Fruit fly (Drosophila melanogaster) whole organism, prepupa: ENCODE measurements around the gene Ir62a.

Experiments used
- CG11294 ChIP-seq: fragments of 200-800 bp; sonication (Bioruptor generic); IDR thresholded peaks from 2 replicates; pipeline ENCODE4 v1.3.6; 2022; ENCODE audit warnings: missing biosample characterization, missing genetic modification characterization
- CG11762 ChIP-seq: fragments of 200-800 bp; sonication (Bioruptor generic); optimal IDR thresholded peaks from 3 replicates; lab custom pipeline; 2016; ENCODE audit warnings: missing biosample characterization, missing genetic modification characterization; ENCODE audit not compliant: insufficient read depth
- CG11902 ChIP-seq: fragments of 200-800 bp; sonication (Bioruptor generic); optimal IDR thresholded peaks from 3 replicates; lab custom pipeline; 2016; ENCODE audit warnings: missing biosample characterization, missing genetic modification characterization
- CG15336 ChIP-seq: fragments of 200-800 bp; sonication (Bioruptor generic); IDR thresholded peaks from 2 replicates; pipeline ENCODE4 v1.3.6; 2022; ENCODE audit warnings: missing biosample characterization, missing genetic modification characterization
- CG1621 ChIP-seq: fragments of 200-800 bp; sonication (Bioruptor generic); optimal IDR thresholded peaks from 3 replicates; lab custom pipeline; 2018; ENCODE audit warnings: missing biosample characterization, mild to moderate bottlenecking, missing genetic modification characterization
- CG16779 ChIP-seq: fragments of 200-800 bp; sonication (Bioruptor generic); optimal IDR thresholded peaks from 3 replicates; lab custom pipeline; 2017; ENCODE audit warnings: missing biosample characterization, mild to moderate bottlenecking, missing genetic modification characterization
- CG3032 ChIP-seq: fragments of 200-800 bp; optimal IDR thresholded peaks from 2 replicates; lab custom pipeline; 2019; ENCODE audit warnings: missing biosample characterization, mild to moderate bottlenecking, missing genetic modification characterization, moderate library complexity
- CG31627 ChIP-seq: fragments of 200-800 bp; sonication (Bioruptor generic); optimal IDR thresholded peaks from 3 replicates; lab custom pipeline; 2016; ENCODE audit warnings: missing biosample characterization, missing genetic modification characterization
- CG34406 ChIP-seq: fragments of 200-800 bp; sonication (Bioruptor generic); optimal IDR thresholded peaks from 3 replicates; lab custom pipeline; 2016; ENCODE audit warnings: missing biosample characterization, missing genetic modification characterization
- CG4318 ChIP-seq: fragments of 200-800 bp; sonication (Bioruptor generic); optimal IDR thresholded peaks from 3 replicates; lab custom pipeline; 2017; ENCODE audit warnings: missing biosample characterization, mild to moderate bottlenecking, missing genetic modification characterization
- CG6163 ChIP-seq: fragments of 200-800 bp; sonication (Bioruptor generic); IDR thresholded peaks from 3 replicates; pipeline ENCODE4 v1.3.6; 2022; ENCODE audit warnings: missing biosample characterization, missing genetic modification characterization
- CG6276 ChIP-seq: fragments of 200-800 bp; sonication (Bioruptor generic); optimal IDR thresholded peaks from 2 replicates; lab custom pipeline; 2017; ENCODE audit warnings: missing biosample characterization, mild to moderate bottlenecking, missing genetic modification characterization
- CG6792 ChIP-seq: fragments of 200-800 bp; sonication (Bioruptor generic); optimal IDR thresholded peaks from 3 replicates; lab custom pipeline; 2016; ENCODE audit warnings: missing biosample characterization, missing genetic modification characterization
- CG6808 ChIP-seq: fragments of 200-800 bp; sonication (Bioruptor generic); optimal IDR thresholded peaks from 3 replicates; lab custom pipeline; 2017; ENCODE audit warnings: missing biosample characterization, missing genetic modification characterization, mild to moderate bottlenecking, moderate library complexity, missing genetic modification reagents
- CG6854 ChIP-seq: fragments of 200-800 bp; sonication (Bioruptor generic); optimal IDR thresholded peaks from 2 replicates; lab custom pipeline; 2017; ENCODE audit warnings: missing biosample characterization, mild to moderate bottlenecking, missing genetic modification characterization
- CG8632 ChIP-seq: fragments of 200-800 bp; sonication (Bioruptor generic); optimal IDR thresholded peaks from 3 replicates; lab custom pipeline; 2016; ENCODE audit warnings: missing biosample characterization, missing genetic modification characterization
- CG9139 ChIP-seq: fragments of 200-800 bp; sonication (Bioruptor generic); optimal IDR thresholded peaks from 3 replicates; lab custom pipeline; 2017; ENCODE audit warnings: missing biosample characterization, mild to moderate bottlenecking, missing genetic modification characterization
- Eip75B ChIP-seq: fragments of 200-800 bp; sonication (Bioruptor generic); optimal IDR thresholded peaks from 3 replicates; lab custom pipeline; 2016; ENCODE audit warnings: missing biosample characterization, missing genetic modification characterization
- Eip78C ChIP-seq: fragments of 200-800 bp; sonication (Bioruptor generic); peaks from one replicate; lab custom pipeline; 2016; ENCODE audit warnings: missing biosample characterization, missing genetic modification characterization
- Eip93F ChIP-seq: fragments of 200-800 bp; sonication (Bioruptor generic); optimal IDR thresholded peaks from 2 replicates; lab custom pipeline; 2016; ENCODE audit warnings: missing biosample characterization, mild to moderate bottlenecking, missing genetic modification characterization
- Ets21C ChIP-seq: fragments of 200-800 bp; sonication (Bioruptor generic); optimal IDR thresholded peaks from 3 replicates; lab custom pipeline; 2016; ENCODE audit warnings: missing biosample characterization, missing genetic modification characterization
- Ets96B ChIP-seq: fragments of 200-800 bp; optimal IDR thresholded peaks from 2 replicates; lab custom pipeline; 2019; ENCODE audit warnings: missing biosample characterization, mild to moderate bottlenecking, missing genetic modification characterization, moderate library complexity
- Hr38 ChIP-seq: sonication (Bioruptor generic); optimal IDR thresholded peaks from 2 replicates; lab custom pipeline; 2016; ENCODE audit warnings: missing biosample characterization, missing genetic modification characterization
- Hr39 ChIP-seq: fragments of 200-800 bp; sonication (Bioruptor generic); optimal IDR thresholded peaks from 2 replicates; lab custom pipeline; 2016; ENCODE audit warnings: missing biosample characterization, missing genetic modification characterization
- Met ChIP-seq: fragments of 200-800 bp; sonication (Bioruptor generic); optimal IDR thresholded peaks from 3 replicates; lab custom pipeline; 2016; ENCODE audit warnings: missing biosample characterization, missing genetic modification characterization
- OdsH ChIP-seq: fragments of 200-800 bp; sonication (Bioruptor generic); optimal IDR thresholded peaks from 3 replicates; lab custom pipeline; 2016; ENCODE audit warnings: missing biosample characterization, missing genetic modification characterization
- Smox ChIP-seq: fragments of 200-800 bp; sonication (Bioruptor generic); optimal IDR thresholded peaks from 3 replicates; lab custom pipeline; 2016; ENCODE audit warnings: missing biosample characterization, missing genetic modification characterization
- Sox102F ChIP-seq: fragments of 200-800 bp; sonication (Bioruptor generic); optimal IDR thresholded peaks from 2 replicates; lab custom pipeline; 2016; ENCODE audit warnings: missing biosample characterization, mild to moderate bottlenecking, missing genetic modification characterization
- Sox14 ChIP-seq: fragments of 200-800 bp; sonication (Bioruptor generic); optimal IDR thresholded peaks from 3 replicates; lab custom pipeline; 2016; ENCODE audit warnings: missing biosample characterization, missing genetic modification characterization
- Sox15 ChIP-seq: fragments of 200-800 bp; sonication (Bioruptor generic); optimal IDR thresholded peaks from 3 replicates; lab custom pipeline; 2016; ENCODE audit warnings: missing biosample characterization, missing genetic modification characterization
- achi ChIP-seq: fragments of 200-800 bp; sonication (Bioruptor generic); optimal IDR thresholded peaks from 3 replicates; lab custom pipeline; 2016; ENCODE audit warnings: missing biosample characterization, missing genetic modification characterization
- acj6 ChIP-seq: fragments of 200-800 bp; sonication (Bioruptor generic); optimal IDR thresholded peaks from 3 replicates; lab custom pipeline; 2016; ENCODE audit warnings: missing biosample characterization, missing genetic modification characterization
- cyc ChIP-seq: fragments of 200-800 bp; sonication (Bioruptor generic); optimal IDR thresholded peaks from 3 replicates; lab custom pipeline; 2016; ENCODE audit warnings: missing biosample characterization, missing genetic modification characterization
- dsx ChIP-seq: fragments of 200-800 bp; optimal IDR thresholded peaks from 3 replicates; lab custom pipeline; 2019; ENCODE audit warnings: missing biosample characterization, mild to moderate bottlenecking, missing genetic modification characterization, moderate library complexity; ENCODE audit not compliant: poor library complexity, severe bottlenecking
- esn ChIP-seq: fragments of 200-800 bp; sonication (Bioruptor generic); optimal IDR thresholded peaks from 2 replicates; lab custom pipeline; 2016; ENCODE audit warnings: missing biosample characterization, mild to moderate bottlenecking, missing genetic modification characterization, moderate library complexity
- fd85E ChIP-seq: fragments of 200-800 bp; sonication (Bioruptor generic); optimal IDR thresholded peaks from 3 replicates; lab custom pipeline; 2016; ENCODE audit warnings: missing biosample characterization, missing genetic modification characterization
- fkh ChIP-seq: fragments of 200-800 bp; sonication (Bioruptor generic); optimal IDR thresholded peaks from 3 replicates; lab custom pipeline; 2017; ENCODE audit warnings: missing biosample characterization, mild to moderate bottlenecking, missing genetic modification characterization, moderate library complexity
- pdm3 ChIP-seq: fragments of 200-800 bp; sonication (Bioruptor generic); optimal IDR thresholded peaks from 3 replicates; lab custom pipeline; 2016; ENCODE audit warnings: missing biosample characterization, missing genetic modification characterization
- salr ChIP-seq, 2 experiments: fragments of 200-800 bp; sonication (Bioruptor generic); optimal IDR thresholded peaks; 3 replicates each; lab custom pipeline; 2016 to 2018; ENCODE audit warnings: missing biosample characterization in 2 of 2, missing genetic modification characterization in 2 of 2, mild to moderate bottlenecking in 1 of 2
- spab ChIP-seq: fragments of 200-800 bp; sonication (Bioruptor generic); optimal IDR thresholded peaks from 2 replicates; lab custom pipeline; 2017; ENCODE audit warnings: missing biosample characterization, mild to moderate bottlenecking, missing genetic modification characterization, missing genetic modification reagents
- ss ChIP-seq, 2 experiments: fragments of 200-800 bp; sonication (Bioruptor generic); optimal IDR thresholded peaks; 2 replicates in 1 of 2; 3 replicates in 1 of 2; lab custom pipeline; 2017 to 2018; ENCODE audit warnings: mild to moderate bottlenecking in 2 of 2, missing biosample characterization in 2 of 2, missing genetic modification characterization in 2 of 2, moderate library complexity in 1 of 2
- svp ChIP-seq: fragments of 200-800 bp; sonication (Bioruptor generic); peaks from one replicate; lab custom pipeline; 2016; ENCODE audit warnings: missing biosample characterization, missing genetic modification characterization
- vri ChIP-seq: fragments of 200-800 bp; sonication (Bioruptor generic); optimal IDR thresholded peaks from 3 replicates; lab custom pipeline; 2016; ENCODE audit warnings: missing biosample characterization, mild to moderate bottlenecking, missing genetic modification characterization

The Ir62a gene

dm6 chr3L:1531159-1531558 is at the start of gene Ir62a:
TSS of gene Ir62a (minus strand) at chr3L:1531259.
- no peak for TF ChIP-seq Hr39
- no peak for TF ChIP-seq CG3032 (tag; lab: Kevin White, UChicago)
- no peak for TF ChIP-seq CG34406 (GFP tag; lab: Kevin White, UChicago)
- no peak for TF ChIP-seq Eip75B
- TF ChIP-seq CG6792 (GFP tag; lab: Kevin White, UChicago), result no peak
- no peak for TF ChIP-seq Eip78C (GFP tag; lab: Kevin White, UChicago)
- no peak for TF ChIP-seq spab (GFP tag; lab: Kevin White, UChicago)
- TF ChIP-seq fd85E (GFP tag; lab: Kevin White, UChicago), result no peak
- TF ChIP-seq, all 60 proteins: peak for 0

dm6 chr3L:1580821-1581220 is 49.8 kb upstream of the Ir62a start:
- TF ChIP-seq ss (GFP tag; optimal IDR thresholded peaks at IDR 0.05; lab: Kevin White, UChicago) (no peak), CG34406 (GFP tag; lab: Kevin White, UChicago) (no peak), OdsH (GFP tag; lab: Kevin White, UChicago) (no peak)

dm6 chr3L:1580194-1580593 is 49.1 kb upstream of the Ir62a start:
- TF ChIP-seq Sox14, result no peak
- no peak for TF ChIP-seq CG8632 (GFP tag; lab: Kevin White, UChicago)
- TF ChIP-seq CG11762, result no peak

- TF ChIP-seq Sox102F (GFP tag; lab: Kevin White, UChicago) (peak; percentile 37), fd85E (GFP tag; lab: Kevin White, UChicago) (no peak), salr (GFP tag; optimal IDR thresholded peaks at IDR 0.05; lab: Kevin White, UChicago) (peak in 1 of 2 experiments; percentile 16), CG4318 (GFP tag; lab: Kevin White, UChicago) (no peak), Smox (no peak), CG6276 (GFP tag; lab: Kevin White, UChicago) (no peak), CG6163 (GFP tag; lab: Robert Waterston, UW) (no peak), Ets96B (peak; percentile 43), CG31627 (peak; percentile 15), Eip93F (GFP tag; lab: Kevin White, UChicago) (no peak), CG16779 (tag; lab: Kevin White, UChicago) (no peak), Met (GFP tag; lab: Kevin White, UChicago) (peak; percentile 36), Ets21C (GFP tag; lab: Kevin White, UChicago) (no peak), Sox14 (peak; percentile 55), fkh (GFP tag; lab: Kevin White, UChicago) (peak; percentile 98), Hr38 (no peak), pdm3 (peak; percentile 31), vri (GFP tag; lab: Kevin White, UChicago) (peak; percentile 20), Sox15 (GFP tag; lab: Kevin White, UChicago) (no peak), ss (GFP tag; optimal IDR thresholded peaks at IDR 0.05; lab: Kevin White, UChicago) (no peak), achi (GFP tag; lab: Kevin White, UChicago) (peak; percentile 50), CG15336 (GFP tag; lab: Robert Waterston, UW) (peak; percentile 36; the same call in 1 of the 2 replicates), spab (GFP tag; lab: Kevin White, UChicago) (peak; percentile 18), Hr39 (peak; percentile 18), CG6808 (no peak), esn (GFP tag; lab: Kevin White, UChicago) (peak; percentile 41), CG11294 (GFP tag; lab: Robert Waterston, UW) (no peak), CG1621 (tag; lab: Kevin White, UChicago) (peak; percentile 12), cyc (GFP tag; lab: Kevin White, UChicago) (peak; percentile 4), dsx (no peak), CG11762 (peak; percentile 10), CG6854 (GFP tag; lab: Kevin White, UChicago) (no peak), CG11902 (GFP tag; lab: Kevin White, UChicago) (no peak), acj6 (peak; percentile 29), svp (peak; percentile 35), CG9139 (no peak), OdsH (GFP tag; lab: Kevin White, UChicago) (peak; percentile 48), Eip78C (GFP tag; lab: Kevin White, UChicago) (peak; percentile 64)
Observed at dm6 chr3L:1579169-1579853, 48.3 kb upstream of the Ir62a start.
